Fruit fly (Drosophila melanogaster) whole organism, embryonic: Measurements from ENCODE around the gene Gga.

ENCODE experiments used
- Adf1 ChIP-seq: fragments of 200-800 bp; sonication (Bioruptor generic); IDR thresholded peaks from 2 replicates; pipeline ENCODE4 v1.3.6; 2022; ENCODE audit warnings: missing biosample characterization, missing genetic modification characterization
- BtbVII ChIP-seq: fragments of 200-800 bp; sonication (Bioruptor generic); optimal IDR thresholded peaks from 3 replicates; lab custom pipeline; 2017; ENCODE audit warnings: missing biosample characterization, mild to moderate bottlenecking, missing genetic modification characterization
- C15 ChIP-seq: fragments of 200-800 bp; sonication (Bioruptor generic); IDR thresholded peaks from 3 replicates; pipeline ENCODE4 v1.3.6; 2022; ENCODE audit warnings: missing biosample characterization, missing genetic modification characterization
- CG12219 ChIP-seq: fragments of 200-800 bp; sonication (Bioruptor generic); optimal IDR thresholded peaks from 3 replicates; lab custom pipeline; 2018; ENCODE audit warnings: missing biosample characterization, mild to moderate bottlenecking, missing genetic modification characterization
- CG12299 ChIP-seq: fragments of 200-800 bp; sonication (Bioruptor generic); optimal IDR thresholded peaks from 2 replicates; lab custom pipeline; 2018; ENCODE audit warnings: missing biosample characterization, mild to moderate bottlenecking, missing genetic modification characterization
- CG13624 ChIP-seq: fragments of 200-800 bp; sonication (Bioruptor generic); optimal IDR thresholded peaks from 2 replicates; lab custom pipeline; 2016; ENCODE audit warnings: missing biosample characterization, missing genetic modification characterization
- CG13775 ChIP-seq: fragments of 200-800 bp; sonication (Bioruptor generic); optimal IDR thresholded peaks from 3 replicates; lab custom pipeline; 2017; ENCODE audit warnings: missing biosample characterization, mild to moderate bottlenecking, missing genetic modification characterization
- CG14965 ChIP-seq: fragments of 200-800 bp; sonication (Bioruptor generic); optimal IDR thresholded peaks from 2 replicates; lab custom pipeline; 2016; ENCODE audit warnings: missing biosample characterization, missing genetic modification characterization, borderline replicate concordance
- CG15479 ChIP-seq: fragments of 200-800 bp; sonication (Bioruptor generic); optimal IDR thresholded peaks from 3 replicates; lab custom pipeline; 2019; ENCODE audit warnings: missing biosample characterization, mild to moderate bottlenecking, missing genetic modification characterization, moderate library complexity
- CG16779 ChIP-seq: fragments of 200-800 bp; sonication (Bioruptor generic); IDR thresholded peaks from 2 replicates; pipeline ENCODE4 v1.3.6; 2022; ENCODE audit warnings: missing biosample characterization, missing genetic modification characterization
- CG16813 ChIP-seq: fragments of 200-800 bp; sonication (Bioruptor generic); IDR thresholded peaks from 3 replicates; pipeline ENCODE4 v1.3.6; 2022; ENCODE audit warnings: missing biosample characterization, missing genetic modification characterization; ENCODE audit not compliant: partially characterized antibody
- CG2875 ChIP-seq: fragments of 200-800 bp; sonication (Bioruptor generic); optimal IDR thresholded peaks from 2 replicates; lab custom pipeline; 2017; ENCODE audit warnings: missing biosample characterization, mild to moderate bottlenecking, missing genetic modification characterization, missing genetic modification reagents
- CG32532 ChIP-seq: fragments of 200-800 bp; sonication (Bioruptor generic); IDR thresholded peaks from 2 replicates; pipeline ENCODE4 v1.3.6; 2022; ENCODE audit warnings: missing biosample characterization, missing genetic modification characterization
- CG6765 ChIP-seq: fragments of 200-800 bp; sonication (Bioruptor generic); optimal IDR thresholded peaks from 3 replicates; lab custom pipeline; 2017; ENCODE audit warnings: missing biosample characterization, mild to moderate bottlenecking, missing genetic modification characterization
- CG6791 ChIP-seq: fragments of 200-800 bp; sonication (Bioruptor generic); IDR thresholded peaks from 3 replicates; pipeline ENCODE4 v1.3.6; 2022; ENCODE audit warnings: missing biosample characterization, missing genetic modification characterization; ENCODE audit not compliant: partially characterized antibody
- CG7556 ChIP-seq: fragments of 200-800 bp; sonication (Bioruptor generic); optimal IDR thresholded peaks from 2 replicates; lab custom pipeline; 2017; ENCODE audit warnings: missing biosample characterization, mild to moderate bottlenecking, missing genetic modification characterization
- CG9876 ChIP-seq: fragments of 200-800 bp; sonication (Bioruptor generic); optimal IDR thresholded peaks from 2 replicates; lab custom pipeline; 2016; ENCODE audit warnings: missing biosample characterization, missing genetic modification characterization
- Chrac-16 ChIP-seq: fragments of 200-800 bp; sonication (Bioruptor generic); optimal IDR thresholded peaks from 3 replicates; lab custom pipeline; 2016; ENCODE audit warnings: missing biosample characterization, missing genetic modification characterization
- CkIIα-i1 ChIP-seq: fragments of 200-800 bp; sonication (Bioruptor generic); IDR thresholded peaks from 2 replicates; pipeline ENCODE4 v1.3.6; 2022; ENCODE audit warnings: missing biosample characterization, missing genetic modification characterization
- Hr78 ChIP-seq, 2 experiments: fragments of 200-800 bp in 1 of 2; fragments of >200 bp in 1 of 2; sonication (Bioruptor generic) in 1 of 2; optimal IDR thresholded peaks; 2 replicates each; lab custom pipeline; 2017 to 2019; ENCODE audit warnings: missing biosample characterization in 2 of 2, missing genetic modification characterization in 2 of 2, mild to moderate bottlenecking in 1 of 2, moderate library complexity in 1 of 2
- Max ChIP-seq: fragments of 200-800 bp; sonication (Bioruptor generic); optimal IDR thresholded peaks from 2 replicates; lab custom pipeline; 2016; ENCODE audit warnings: missing biosample characterization, mild to moderate bottlenecking, missing genetic modification characterization
- Med ChIP-seq: fragments of 200-800 bp; sonication (Bioruptor generic); peaks from one replicate; lab custom pipeline; 2016; ENCODE audit warnings: missing biosample characterization, missing genetic modification characterization, mild to moderate bottlenecking, inconsistent platforms, moderate library complexity
- Myb ChIP-seq: fragments of 200-800 bp; sonication (Bioruptor generic); optimal IDR thresholded peaks from 2 replicates; lab custom pipeline; 2016; ENCODE audit warnings: missing biosample characterization, missing genetic modification characterization
- Optix ChIP-seq: fragments of 200-800 bp; sonication (Bioruptor generic); IDR thresholded peaks from 3 replicates; pipeline ENCODE4 v1.3.6; 2022; ENCODE audit warnings: missing biosample characterization, missing genetic modification characterization
- Rfx ChIP-seq: fragments of 200-800 bp; sonication (Bioruptor generic); IDR thresholded peaks from 2 replicates; pipeline ENCODE4 v1.3.6; 2022; ENCODE audit warnings: missing biosample characterization, missing genetic modification characterization
- Trl ChIP-seq, 3 experiments: fragments of >200 bp in 2 of 3; fragments of 200-800 bp in 1 of 3; sonication (Bioruptor generic) in 1 of 3; optimal IDR thresholded peaks; 2 replicates in 1 of 3; 3 replicates in 2 of 3; lab custom pipeline; 2016 to 2017; ENCODE audit warnings: missing biosample characterization in 1 of 3, missing genetic modification characterization in 1 of 3
- ara ChIP-seq: fragments of 200-800 bp; sonication (Bioruptor generic); IDR thresholded peaks from 2 replicates; pipeline ENCODE4 v1.3.6; 2022; ENCODE audit warnings: missing biosample characterization, missing genetic modification characterization
- ato ChIP-seq: fragments of 200-800 bp; sonication (Bioruptor generic); IDR thresholded peaks from 2 replicates; pipeline ENCODE4 v1.3.6; 2022; ENCODE audit warnings: missing biosample characterization, missing genetic modification characterization; ENCODE audit not compliant: partially characterized antibody
- chm ChIP-seq: fragments of 200-800 bp; sonication (Bioruptor generic); IDR thresholded peaks from 2 replicates; pipeline ENCODE4 v1.3.6; 2022; ENCODE audit warnings: missing biosample characterization, missing genetic modification characterization
- cwo ChIP-seq: fragments of 200-800 bp; sonication (Bioruptor generic); optimal IDR thresholded peaks from 3 replicates; lab custom pipeline; 2017; ENCODE audit warnings: missing biosample characterization, missing genetic modification characterization, mild to moderate bottlenecking, moderate library complexity, missing genetic modification reagents
- disco-r ChIP-seq: fragments of 200-800 bp; sonication (Bioruptor generic); optimal IDR thresholded peaks from 2 replicates; lab custom pipeline; 2016; ENCODE audit warnings: missing biosample characterization, missing genetic modification characterization
- fd102C ChIP-seq: fragments of 200-800 bp; sonication (Bioruptor generic); optimal IDR thresholded peaks from 2 replicates; lab custom pipeline; 2018; ENCODE audit warnings: missing biosample characterization, mild to moderate bottlenecking, missing genetic modification characterization, moderate library complexity
- her ChIP-seq: fragments of 200-800 bp; sonication (Bioruptor generic); optimal IDR thresholded peaks from 2 replicates; lab custom pipeline; 2016; ENCODE audit warnings: missing biosample characterization, missing genetic modification characterization
- lola ChIP-seq, 3 experiments: fragments of >200 bp in 2 of 3; fragments of 200-800 bp in 1 of 3; sonication (Bioruptor generic) in 1 of 3; optimal IDR thresholded peaks; 2 replicates each; lab custom pipeline; 2017 to 2019; ENCODE audit warnings: missing biosample characterization in 3 of 3, missing genetic modification characterization in 3 of 3, mild to moderate bottlenecking in 1 of 3, moderate library complexity in 1 of 3
- lov ChIP-seq, 2 experiments: fragments of 200-800 bp in 1 of 2; fragments of >200 bp in 1 of 2; sonication (Bioruptor generic) in 1 of 2; IDR thresholded peaks in 1 of 2; optimal IDR thresholded peaks in 1 of 2; 2 replicates in 1 of 2; 3 replicates in 1 of 2; pipeline versions ENCODE4 v1.3.6 to Lab custom; 2017 to 2022; ENCODE audit warnings: missing biosample characterization in 1 of 2, missing genetic modification characterization in 1 of 2
- mam ChIP-seq: fragments of 200-800 bp; sonication (Bioruptor generic); optimal IDR thresholded peaks from 3 replicates; lab custom pipeline; 2016; ENCODE audit warnings: missing biosample characterization, missing genetic modification characterization
- odd ChIP-seq: fragments of 200-800 bp; sonication (Bioruptor generic); optimal IDR thresholded peaks from 2 replicates; lab custom pipeline; 2017; ENCODE audit warnings: missing biosample characterization, mild to moderate bottlenecking, missing genetic modification characterization
- psq ChIP-seq: fragments of 200-800 bp; sonication (Bioruptor generic); optimal IDR thresholded peaks from 2 replicates; lab custom pipeline; 2017; ENCODE audit warnings: missing biosample characterization, missing genetic modification characterization
- ro ChIP-seq: fragments of 200-800 bp; sonication (Bioruptor generic); IDR thresholded peaks from 2 replicates; pipeline ENCODE4 v1.3.6; 2022; ENCODE audit warnings: missing biosample characterization, missing genetic modification characterization
- sc ChIP-seq, 3 experiments: fragments of >200 bp in 2 of 3; fragments of 200-800 bp in 1 of 3; sonication (Bioruptor generic) in 1 of 3; optimal IDR thresholded peaks; 2 replicates in 2 of 3; 3 replicates in 1 of 3; lab custom pipeline; 2017; ENCODE audit warnings: mild to moderate bottlenecking in 1 of 3, missing biosample characterization in 1 of 3, missing genetic modification characterization in 1 of 3, missing genetic modification reagents in 1 of 3
- scrt ChIP-seq: fragments of 200-800 bp; sonication (Bioruptor generic); optimal IDR thresholded peaks from 2 replicates; lab custom pipeline; 2018; ENCODE audit warnings: missing biosample characterization, mild to moderate bottlenecking, missing genetic modification characterization, moderate library complexity
- sens ChIP-seq: fragments of 200-800 bp; sonication (Bioruptor generic); peaks from one replicate; lab custom pipeline; 2016; ENCODE audit warnings: missing biosample characterization, missing genetic modification characterization
- toy ChIP-seq: fragments of 200-800 bp; sonication (Bioruptor generic); IDR thresholded peaks from 2 replicates; pipeline ENCODE4 v1.3.6; 2022; ENCODE audit warnings: missing biosample characterization, missing genetic modification characterization
- twi ChIP-seq: fragments of 200-800 bp; optimal IDR thresholded peaks from 2 replicates; lab custom pipeline; 2019; ENCODE audit warnings: missing biosample characterization, mild to moderate bottlenecking, missing genetic modification characterization, moderate library complexity
- vfl ChIP-seq: fragments of 200-800 bp; sonication (Bioruptor generic); optimal IDR thresholded peaks from 2 replicates; lab custom pipeline; 2016; ENCODE audit warnings: missing biosample characterization, missing genetic modification characterization
- vnd ChIP-seq: fragments of 200-800 bp; sonication (Bioruptor generic); IDR thresholded peaks from 3 replicates; pipeline ENCODE4 v1.3.6; 2022; ENCODE audit warnings: missing biosample characterization, missing genetic modification characterization; ENCODE audit not compliant: partially characterized antibody
- vvl ChIP-seq: fragments of 200-800 bp; sonication (Bioruptor generic); IDR thresholded peaks from 2 replicates; pipeline ENCODE4 v1.3.6; 2022; ENCODE audit warnings: missing biosample characterization, missing genetic modification characterization

Gene Gga

DNA sequence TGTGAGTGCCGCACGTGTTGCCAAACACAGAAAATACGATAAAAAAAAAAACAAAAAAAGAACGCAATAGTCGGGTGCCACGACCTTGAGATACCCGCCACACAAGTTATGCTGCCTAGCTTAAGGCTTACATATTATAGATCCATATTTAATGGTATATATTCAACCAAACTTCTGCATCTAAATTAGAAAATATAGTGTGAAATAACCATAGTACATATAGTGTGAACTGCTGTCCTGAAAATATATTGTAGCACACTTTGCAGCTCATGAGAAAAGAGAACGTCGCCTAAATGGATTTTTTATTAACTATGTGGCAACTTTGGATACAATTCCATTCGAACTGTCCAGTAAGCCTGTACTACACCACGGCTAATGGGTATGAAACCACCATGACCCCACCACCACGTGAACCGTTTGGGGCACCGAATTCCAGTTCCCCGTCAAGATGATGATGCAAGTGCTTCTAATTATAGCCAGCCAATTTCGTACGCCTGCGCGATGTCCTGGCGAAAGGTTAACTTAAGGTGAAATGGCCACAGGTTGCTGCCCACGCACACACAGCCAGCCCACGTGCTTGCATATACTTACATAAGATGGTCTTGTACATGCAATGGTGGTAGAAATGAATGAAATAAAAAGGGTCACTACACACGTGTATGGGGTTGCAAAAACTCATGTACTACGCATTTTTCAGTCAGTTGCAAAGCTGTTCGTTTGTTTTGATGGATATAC is 580 bp upstream of the Gga start (continued):
- peak in 1 of 3 experiments; percentile 53 for TF ChIP-seq lola (GFP tag; optimal IDR thresholded peaks at IDR 0.05; lab: Kevin White, UChicago)
- TF ChIP-seq Chrac-16: peak; percentile 65
- peak in 1 of 2 experiments; percentile 87 for TF ChIP-seq Hr78 (GFP tag; optimal IDR thresholded peaks at IDR 0.05; lab: Kevin White, UChicago)
- TF ChIP-seq Trl (optimal IDR thresholded peaks at IDR 0.05; lab: Kevin White, UChicago): no peak
- TF ChIP-seq Trl (GFP tag; optimal IDR thresholded peaks at IDR 0.05; lab: Kevin White, UChicago): peak; percentile 80
- peak; percentile 71 for TF ChIP-seq CG6765 (GFP tag; lab: Kevin White, UChicago)
- peak; percentile 74 for TF ChIP-seq CG32532 (GFP tag; lab: Robert Waterston, UW)
- no peak for TF ChIP-seq fd102C (GFP tag; lab: Kevin White, UChicago)
- peak; percentile 63 for TF ChIP-seq CG12299
- TF ChIP-seq ato: no peak
- no peak for TF ChIP-seq toy (GFP tag; lab: Robert Waterston, UW)
- peak; percentile 16 for TF ChIP-seq her
- no peak for TF ChIP-seq CG16779 (GFP tag; lab: Robert Waterston, UW)
- TF ChIP-seq CG2875 (GFP tag; lab: Kevin White, UChicago): peak; percentile 50
- peak; percentile 96 for TF ChIP-seq sens (GFP tag; lab: Kevin White, UChicago)
- peak; percentile 81 for TF ChIP-seq Max (GFP tag; lab: Kevin White, UChicago)
- no peak for TF ChIP-seq CkIIα-i1
- no peak for TF ChIP-seq lov (optimal IDR thresholded peaks at IDR 0.05; lab: Kevin White, UChicago)
- no peak for TF ChIP-seq lov (GFP tag; IDR thresholded peaks at IDR 0.05; lab: Robert Waterston, UW)
- peak; percentile 54; the same call in 1 of the 2 replicates for TF ChIP-seq chm (GFP tag; lab: Robert Waterston, UW)
- no peak for TF ChIP-seq vnd
- TF ChIP-seq BtbVII (GFP tag; lab: Kevin White, UChicago): peak; percentile 65
- peak; percentile 42 for TF ChIP-seq twi
- TF ChIP-seq CG13624 (GFP tag; lab: Kevin White, UChicago): peak; percentile 93
- no peak for TF ChIP-seq ro (GFP tag; lab: Robert Waterston, UW)
- peak; percentile 45; the same call in 1 of the 3 replicates for TF ChIP-seq Optix (GFP tag; lab: Robert Waterston, UW)
- peak; percentile 58 for TF ChIP-seq vfl (GFP tag; lab: Kevin White, UChicago)
- no peak for TF ChIP-seq CG15479
- TF ChIP-seq CG13775 (GFP tag; lab: Kevin White, UChicago): peak; percentile 76
- TF ChIP-seq sc (optimal IDR thresholded peaks at IDR 0.05; lab: Kevin White, UChicago): no peak
- peak; percentile 49 for TF ChIP-seq sc (GFP tag; optimal IDR thresholded peaks at IDR 0.05; lab: Kevin White, UChicago)
- TF ChIP-seq ara: peak; percentile 35; the same call in 1 of the 2 replicates
- peak; percentile 53 for TF ChIP-seq Rfx (GFP tag; lab: Robert Waterston, UW)
- no peak for TF ChIP-seq CG16813 (GFP tag; lab: Robert Waterston, UW)
- TF ChIP-seq CG6791 (GFP tag; lab: Robert Waterston, UW): no peak
- TF ChIP-seq cwo (GFP tag; lab: Kevin White, UChicago): peak; percentile 99
- peak; percentile 74 for TF ChIP-seq odd (GFP tag; lab: Kevin White, UChicago)
- TF ChIP-seq vvl (GFP tag; lab: Robert Waterston, UW): peak; percentile 77
- no peak for TF ChIP-seq CG14965
- peak; percentile 3; the same call in 1 of the 2 replicates for TF ChIP-seq Adf1 (GFP tag; lab: Robert Waterston, UW)
- peak; percentile 90 for TF ChIP-seq CG7556
- peak; percentile 86 for TF ChIP-seq mam (GFP tag; lab: Kevin White, UChicago)
- TF ChIP-seq scrt: peak; percentile 94
- peak; percentile 39 for TF ChIP-seq psq
- peak; percentile 48 for TF ChIP-seq disco-r
- peak; percentile 63 for TF ChIP-seq CG12219 (GFP tag; lab: Kevin White, UChicago)
- peak; percentile 94 for TF ChIP-seq Med (GFP tag; lab: Kevin White, UChicago)
- TF ChIP-seq Myb (GFP tag; lab: Kevin White, UChicago): no peak
- TF ChIP-seq CG9876: peak; percentile 25
- TF ChIP-seq C15 (GFP tag; lab: Robert Waterston, UW): 0 out of 3 replicates have a peak, but pooled peaks have one; percentile 20
